Fruit fly (Drosophila melanogaster) whole organism, prepupa: ENCODE measurements around the gene ci.

Source experiments
- CG10669 ChIP-seq: fragments of 200-800 bp; sonication (Bioruptor generic); optimal IDR thresholded peaks from 3 replicates; lab custom pipeline; 2018; ENCODE audit warnings: missing biosample characterization, mild to moderate bottlenecking, missing genetic modification characterization, moderate library complexity
- CG11294 ChIP-seq: fragments of 200-800 bp; sonication (Bioruptor generic); IDR thresholded peaks from 2 replicates; pipeline ENCODE4 v1.3.6; 2022; ENCODE audit warnings: missing biosample characterization, missing genetic modification characterization
- CG11762 ChIP-seq: fragments of 200-800 bp; sonication (Bioruptor generic); optimal IDR thresholded peaks from 3 replicates; lab custom pipeline; 2016; ENCODE audit warnings: missing biosample characterization, missing genetic modification characterization; ENCODE audit not compliant: insufficient read depth
- CG15336 ChIP-seq: fragments of 200-800 bp; sonication (Bioruptor generic); IDR thresholded peaks from 2 replicates; pipeline ENCODE4 v1.3.6; 2022; ENCODE audit warnings: missing biosample characterization, missing genetic modification characterization
- CG1621 ChIP-seq: fragments of 200-800 bp; sonication (Bioruptor generic); optimal IDR thresholded peaks from 3 replicates; lab custom pipeline; 2018; ENCODE audit warnings: missing biosample characterization, mild to moderate bottlenecking, missing genetic modification characterization
- CG16779 ChIP-seq: fragments of 200-800 bp; sonication (Bioruptor generic); optimal IDR thresholded peaks from 3 replicates; lab custom pipeline; 2017; ENCODE audit warnings: missing biosample characterization, mild to moderate bottlenecking, missing genetic modification characterization
- CG3032 ChIP-seq: fragments of 200-800 bp; optimal IDR thresholded peaks from 2 replicates; lab custom pipeline; 2019; ENCODE audit warnings: missing biosample characterization, mild to moderate bottlenecking, missing genetic modification characterization, moderate library complexity
- CG31627 ChIP-seq: fragments of 200-800 bp; sonication (Bioruptor generic); optimal IDR thresholded peaks from 3 replicates; lab custom pipeline; 2016; ENCODE audit warnings: missing biosample characterization, missing genetic modification characterization
- CG32006 ChIP-seq: fragments of 200-800 bp; sonication (Bioruptor generic); optimal IDR thresholded peaks from 3 replicates; lab custom pipeline; 2017; ENCODE audit warnings: missing biosample characterization, mild to moderate bottlenecking, missing genetic modification characterization
- CG34406 ChIP-seq: fragments of 200-800 bp; sonication (Bioruptor generic); optimal IDR thresholded peaks from 3 replicates; lab custom pipeline; 2016; ENCODE audit warnings: missing biosample characterization, missing genetic modification characterization
- CG6163 ChIP-seq: fragments of 200-800 bp; sonication (Bioruptor generic); IDR thresholded peaks from 3 replicates; pipeline ENCODE4 v1.3.6; 2022; ENCODE audit warnings: missing biosample characterization, missing genetic modification characterization
- CG6276 ChIP-seq: fragments of 200-800 bp; sonication (Bioruptor generic); optimal IDR thresholded peaks from 2 replicates; lab custom pipeline; 2017; ENCODE audit warnings: missing biosample characterization, mild to moderate bottlenecking, missing genetic modification characterization
- CG6792 ChIP-seq: fragments of 200-800 bp; sonication (Bioruptor generic); optimal IDR thresholded peaks from 3 replicates; lab custom pipeline; 2016; ENCODE audit warnings: missing biosample characterization, missing genetic modification characterization
- CG6808 ChIP-seq: fragments of 200-800 bp; sonication (Bioruptor generic); optimal IDR thresholded peaks from 3 replicates; lab custom pipeline; 2017; ENCODE audit warnings: missing biosample characterization, missing genetic modification characterization, mild to moderate bottlenecking, moderate library complexity, missing genetic modification reagents
- CG6854 ChIP-seq: fragments of 200-800 bp; sonication (Bioruptor generic); optimal IDR thresholded peaks from 2 replicates; lab custom pipeline; 2017; ENCODE audit warnings: missing biosample characterization, mild to moderate bottlenecking, missing genetic modification characterization
- CG7368 ChIP-seq: fragments of 200-800 bp; sonication (Bioruptor generic); optimal IDR thresholded peaks from 3 replicates; lab custom pipeline; 2016; ENCODE audit warnings: missing biosample characterization, missing genetic modification characterization
- CG8119 ChIP-seq: fragments of 200-800 bp; sonication (Bioruptor generic); IDR thresholded peaks from 3 replicates; pipeline ENCODE4 v1.3.6; 2022; ENCODE audit warnings: missing biosample characterization, missing genetic modification characterization
- CG8319 ChIP-seq: fragments of 200-800 bp; sonication (Bioruptor generic); optimal IDR thresholded peaks from 3 replicates; lab custom pipeline; 2016; ENCODE audit warnings: missing biosample characterization, missing genetic modification characterization
- CG8632 ChIP-seq: fragments of 200-800 bp; sonication (Bioruptor generic); optimal IDR thresholded peaks from 3 replicates; lab custom pipeline; 2016; ENCODE audit warnings: missing biosample characterization, missing genetic modification characterization
- CG9139 ChIP-seq: fragments of 200-800 bp; sonication (Bioruptor generic); optimal IDR thresholded peaks from 3 replicates; lab custom pipeline; 2017; ENCODE audit warnings: missing biosample characterization, mild to moderate bottlenecking, missing genetic modification characterization
- Eip75B ChIP-seq: fragments of 200-800 bp; sonication (Bioruptor generic); optimal IDR thresholded peaks from 3 replicates; lab custom pipeline; 2016; ENCODE audit warnings: missing biosample characterization, missing genetic modification characterization
- Eip78C ChIP-seq: fragments of 200-800 bp; sonication (Bioruptor generic); peaks from one replicate; lab custom pipeline; 2016; ENCODE audit warnings: missing biosample characterization, missing genetic modification characterization
- Ets96B ChIP-seq: fragments of 200-800 bp; optimal IDR thresholded peaks from 2 replicates; lab custom pipeline; 2019; ENCODE audit warnings: missing biosample characterization, mild to moderate bottlenecking, missing genetic modification characterization, moderate library complexity
- Gug ChIP-seq: fragments of 200-800 bp; sonication (Bioruptor generic); IDR thresholded peaks from 2 replicates; pipeline ENCODE4 v1.3.6; 2022; ENCODE audit warnings: missing biosample characterization, missing genetic modification characterization
- Met ChIP-seq: fragments of 200-800 bp; sonication (Bioruptor generic); optimal IDR thresholded peaks from 3 replicates; lab custom pipeline; 2016; ENCODE audit warnings: missing biosample characterization, missing genetic modification characterization
- Smox ChIP-seq: fragments of 200-800 bp; sonication (Bioruptor generic); optimal IDR thresholded peaks from 3 replicates; lab custom pipeline; 2016; ENCODE audit warnings: missing biosample characterization, missing genetic modification characterization
- Sox14 ChIP-seq: fragments of 200-800 bp; sonication (Bioruptor generic); optimal IDR thresholded peaks from 3 replicates; lab custom pipeline; 2016; ENCODE audit warnings: missing biosample characterization, missing genetic modification characterization
- Sox15 ChIP-seq: fragments of 200-800 bp; sonication (Bioruptor generic); optimal IDR thresholded peaks from 3 replicates; lab custom pipeline; 2016; ENCODE audit warnings: missing biosample characterization, missing genetic modification characterization
- achi ChIP-seq: fragments of 200-800 bp; sonication (Bioruptor generic); optimal IDR thresholded peaks from 3 replicates; lab custom pipeline; 2016; ENCODE audit warnings: missing biosample characterization, missing genetic modification characterization
- acj6 ChIP-seq: fragments of 200-800 bp; sonication (Bioruptor generic); optimal IDR thresholded peaks from 3 replicates; lab custom pipeline; 2016; ENCODE audit warnings: missing biosample characterization, missing genetic modification characterization
- cyc ChIP-seq: fragments of 200-800 bp; sonication (Bioruptor generic); optimal IDR thresholded peaks from 3 replicates; lab custom pipeline; 2016; ENCODE audit warnings: missing biosample characterization, missing genetic modification characterization
- dac ChIP-seq: fragments of 200-800 bp; sonication (Bioruptor generic); optimal IDR thresholded peaks from 2 replicates; lab custom pipeline; 2017; ENCODE audit warnings: missing biosample characterization, mild to moderate bottlenecking, missing genetic modification characterization
- dsx ChIP-seq: fragments of 200-800 bp; optimal IDR thresholded peaks from 3 replicates; lab custom pipeline; 2019; ENCODE audit warnings: missing biosample characterization, mild to moderate bottlenecking, missing genetic modification characterization, moderate library complexity; ENCODE audit not compliant: poor library complexity, severe bottlenecking
- eg ChIP-seq: fragments of 200-800 bp; sonication (Bioruptor generic); IDR thresholded peaks from 3 replicates; pipeline ENCODE4 v1.3.6; 2022; ENCODE audit warnings: missing biosample characterization, missing genetic modification characterization
- esn ChIP-seq: fragments of 200-800 bp; sonication (Bioruptor generic); optimal IDR thresholded peaks from 2 replicates; lab custom pipeline; 2016; ENCODE audit warnings: missing biosample characterization, mild to moderate bottlenecking, missing genetic modification characterization, moderate library complexity
- fd85E ChIP-seq: fragments of 200-800 bp; sonication (Bioruptor generic); optimal IDR thresholded peaks from 3 replicates; lab custom pipeline; 2016; ENCODE audit warnings: missing biosample characterization, missing genetic modification characterization
- net ChIP-seq: fragments of 200-800 bp; sonication (Bioruptor generic); optimal IDR thresholded peaks from 3 replicates; lab custom pipeline; 2016; ENCODE audit warnings: missing biosample characterization, missing genetic modification characterization
- pdm3 ChIP-seq: fragments of 200-800 bp; sonication (Bioruptor generic); optimal IDR thresholded peaks from 3 replicates; lab custom pipeline; 2016; ENCODE audit warnings: missing biosample characterization, missing genetic modification characterization
- salr ChIP-seq, 2 experiments: fragments of 200-800 bp; sonication (Bioruptor generic); optimal IDR thresholded peaks; 3 replicates each; lab custom pipeline; 2016 to 2018; ENCODE audit warnings: missing biosample characterization in 2 of 2, missing genetic modification characterization in 2 of 2, mild to moderate bottlenecking in 1 of 2
- spab ChIP-seq: fragments of 200-800 bp; sonication (Bioruptor generic); optimal IDR thresholded peaks from 2 replicates; lab custom pipeline; 2017; ENCODE audit warnings: missing biosample characterization, mild to moderate bottlenecking, missing genetic modification characterization, missing genetic modification reagents
- ss ChIP-seq, 2 experiments: fragments of 200-800 bp; sonication (Bioruptor generic); optimal IDR thresholded peaks; 2 replicates in 1 of 2; 3 replicates in 1 of 2; lab custom pipeline; 2017 to 2018; ENCODE audit warnings: mild to moderate bottlenecking in 2 of 2, missing biosample characterization in 2 of 2, missing genetic modification characterization in 2 of 2, moderate library complexity in 1 of 2
- svp ChIP-seq: fragments of 200-800 bp; sonication (Bioruptor generic); peaks from one replicate; lab custom pipeline; 2016; ENCODE audit warnings: missing biosample characterization, missing genetic modification characterization
- topi ChIP-seq: fragments of 200-800 bp; sonication (Bioruptor generic); optimal IDR thresholded peaks from 3 replicates; lab custom pipeline; 2016; ENCODE audit warnings: missing biosample characterization, missing genetic modification characterization

The ci gene

DNA sequence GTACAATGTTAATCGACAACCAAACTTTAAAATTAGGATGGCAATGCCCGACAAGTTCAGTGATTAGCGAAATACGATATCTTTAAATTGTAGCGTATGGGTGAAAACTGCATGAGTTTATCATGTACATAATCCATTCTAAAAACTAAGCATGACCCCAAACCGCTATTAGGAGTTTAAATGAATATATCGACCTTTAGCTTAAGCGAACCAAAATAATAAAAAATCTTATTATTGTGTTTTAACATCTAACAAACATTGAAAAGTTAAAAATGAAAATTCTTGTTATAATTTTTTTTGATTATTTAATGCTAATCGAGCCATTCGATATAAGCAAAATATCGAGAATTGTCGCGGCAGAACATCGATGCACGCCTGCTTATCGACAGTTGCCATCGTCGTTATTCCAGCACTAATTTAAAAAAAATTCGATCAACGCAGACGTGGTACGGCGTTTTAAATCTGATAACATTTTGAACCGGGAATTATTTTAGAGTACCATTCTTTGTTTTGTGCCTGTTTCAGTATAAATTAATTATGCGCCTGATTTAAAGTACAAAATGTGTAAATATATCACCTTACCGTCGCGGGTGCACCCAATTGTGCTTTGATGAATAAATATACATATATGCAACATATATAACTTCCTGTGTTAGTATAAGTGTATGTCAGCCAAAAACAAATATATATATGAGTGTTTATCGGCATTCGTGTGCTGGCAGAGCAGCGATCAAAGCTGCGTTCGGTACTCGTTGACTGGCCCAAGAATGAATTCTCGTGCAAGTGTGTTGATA, 12.3 kb upstream of the ci start, which contains the start of gene pan (continued):
- TF ChIP-seq Met (peak; percentile 15), CG6792 (no peak), achi (no peak), Sox15 (GFP tag; lab: Kevin White, UChicago) (no peak), cyc (GFP tag; lab: Kevin White, UChicago) (no peak), CG6854 (GFP tag; lab: Kevin White, UChicago) (peak; percentile 66), CG9139 (peak; percentile 36), CG8119 (GFP tag; lab: Robert Waterston, UW) (no peak), CG10669 (GFP tag; lab: Kevin White, UChicago) (no peak)

dm6 chr4:68184-68948, 11.5 kb upstream of the ci start:
- TF ChIP-seq svp (GFP tag; lab: Kevin White, UChicago) (no peak), Eip78C (peak; percentile 56)

- TF ChIP-seq eg (GFP tag; lab: Robert Waterston, UW) (no peak), fd85E (GFP tag; lab: Kevin White, UChicago) (peak; percentile 69), CG11762 (peak; percentile 32), ss (GFP tag; optimal IDR thresholded peaks at IDR 0.05; lab: Kevin White, UChicago) (peak; percentile 69 to 85), CG7368 (GFP tag; lab: Kevin White, UChicago) (peak; percentile 59), dsx (peak; percentile 43), CG9139 (peak; percentile 75), CG3032 (tag; lab: Kevin White, UChicago) (peak; percentile 58), CG6276 (peak; percentile 13), dac (peak; percentile 61), CG34406 (peak; percentile 65), Eip78C (peak; percentile 93), CG8319 (GFP tag; lab: Kevin White, UChicago) (peak; percentile 65), Ets96B (tag; lab: Kevin White, UChicago) (peak; percentile 35), CG1621 (tag; lab: Kevin White, UChicago) (peak; percentile 70), CG6792 (peak; percentile 17), Sox14 (GFP tag; lab: Kevin White, UChicago) (peak; percentile 34), Eip75B (peak; percentile 66), esn (GFP tag; lab: Kevin White, UChicago) (peak; percentile 79), Gug (GFP tag; lab: Robert Waterston, UW) (no peak), CG31627 (peak; percentile 78), spab (GFP tag; lab: Kevin White, UChicago) (no peak), CG10669 (GFP tag; lab: Kevin White, UChicago) (peak; percentile 63), CG6163 (GFP tag; lab: Robert Waterston, UW) (no peak), CG6808 (GFP tag; lab: Kevin White, UChicago) (peak; percentile 45), Sox15 (GFP tag; lab: Kevin White, UChicago) (peak; percentile 47), Met (peak; percentile 76), topi (GFP tag; lab: Kevin White, UChicago) (peak; percentile 71), acj6 (GFP tag; lab: Kevin White, UChicago) (peak; percentile 64), CG15336 (GFP tag; lab: Robert Waterston, UW) (peak; percentile 34; the same call in 1 of the 2 replicates), pdm3 (GFP tag; lab: Kevin White, UChicago) (peak; percentile 70), CG32006 (no peak), CG8632 (peak; percentile 54), CG11294 (GFP tag; lab: Robert Waterston, UW) (no peak), CG16779 (tag; lab: Kevin White, UChicago) (no peak), salr (GFP tag; optimal IDR thresholded peaks at IDR 0.05; lab: Kevin White, UChicago) (peak in 1 of 2 experiments; percentile 42), net (GFP tag; lab: Kevin White, UChicago) (peak; percentile 80), svp (GFP tag; lab: Kevin White, UChicago) (peak; percentile 86), Smox (GFP tag; lab: Kevin White, UChicago) (peak; percentile 57)
Measured at dm6 chr4:67063-67684, 10.3 kb upstream of the ci start, which contains the start of gene RpS3A. Gene RpS3A, minus strand, starts transcription at chr4:67207.
